Fruit fly (Drosophila melanogaster) whole organism, wandering third instar larva: ENCODE results near the gene CG42564.

Experiments used
- CG32264 ChIP-seq: fragments of 200-800 bp; sonication (Bioruptor generic); optimal IDR thresholded peaks from 2 replicates; lab custom pipeline; 2016; ENCODE audit warnings: missing biosample characterization, missing genetic modification characterization
- CG9705 ChIP-seq: fragments of 200-800 bp; sonication (Bioruptor generic); optimal IDR thresholded peaks from 2 replicates; lab custom pipeline; 2018; ENCODE audit warnings: missing biosample characterization, mild to moderate bottlenecking, missing genetic modification characterization
- CrebA ChIP-seq: fragments of 200-800 bp; sonication (Bioruptor generic); optimal IDR thresholded peaks from 2 replicates; lab custom pipeline; 2016; ENCODE audit warnings: missing biosample characterization, mild to moderate bottlenecking, missing genetic modification characterization, borderline replicate concordance
- Dfd ChIP-seq: fragments of >200 bp; optimal IDR thresholded peaks from 2 replicates; lab custom pipeline; 2017; ENCODE audit warnings: missing biosample characterization, missing genetic modification characterization
- Dif ChIP-seq: fragments of 200-275, 200-300 bp; sonication (Bioruptor generic); optimal IDR thresholded peaks from 2 replicates; lab custom pipeline; 2018; ENCODE audit warnings: missing biosample characterization, missing genetic modification characterization; ENCODE audit not compliant: partially characterized antibody
- HLH106 ChIP-seq: fragments of 200-800 bp; optimal IDR thresholded peaks from 3 replicates; lab custom pipeline; 2019; ENCODE audit warnings: missing biosample characterization, mild to moderate bottlenecking, missing genetic modification characterization, moderate library complexity
- Hnf4 ChIP-seq: fragments of 200-800 bp; sonication (Bioruptor generic); optimal IDR thresholded peaks from 2 replicates; lab custom pipeline; 2016; ENCODE audit warnings: missing biosample characterization, mild to moderate bottlenecking, missing genetic modification characterization
- Hr83 ChIP-seq: fragments of 200-300 bp; sonication (Bioruptor generic); optimal IDR thresholded peaks from 2 replicates; lab custom pipeline; 2016; ENCODE audit warnings: missing biosample characterization, mild to moderate bottlenecking, missing genetic modification characterization, moderate library complexity; ENCODE audit not compliant: poor library complexity, severe bottlenecking
- Jra ChIP-seq: sonication (Bioruptor generic); optimal IDR thresholded peaks from 2 replicates; lab custom pipeline; 2016; ENCODE audit warnings: missing biosample characterization, missing genetic modification characterization
- Mio ChIP-seq: sonication (Bioruptor generic); optimal IDR thresholded peaks from 2 replicates; lab custom pipeline; 2016; ENCODE audit warnings: missing biosample characterization, missing genetic modification characterization
- Myc ChIP-seq: fragments of >200 bp; optimal IDR thresholded peaks from 2 replicates; lab custom pipeline; 2017
- N ChIP-seq: fragments of >200 bp; optimal IDR thresholded peaks from 2 replicates; lab custom pipeline; 2018; ENCODE audit warnings: missing biosample characterization, missing external identifiers, missing genetic modification characterization
- OdsH ChIP-seq: fragments of 200-800 bp; sonication (Bioruptor generic); optimal IDR thresholded peaks from 2 replicates; lab custom pipeline; 2016; ENCODE audit warnings: missing biosample characterization, mild to moderate bottlenecking, missing genetic modification characterization
- Rel ChIP-seq, 2 experiments: fragments of 200-800 bp; sonication (Bioruptor generic) in 1 of 2; optimal IDR thresholded peaks; 2 replicates in 1 of 2; 3 replicates in 1 of 2; lab custom pipeline; 2016 to 2019; ENCODE audit warnings: mild to moderate bottlenecking in 2 of 2, missing biosample characterization in 2 of 2, missing genetic modification characterization in 2 of 2, moderate library complexity in 1 of 2
- Sp1 ChIP-seq: fragments of 200-800 bp; sonication (Bioruptor generic); optimal IDR thresholded peaks from 3 replicates; lab custom pipeline; 2019; ENCODE audit warnings: missing biosample characterization, mild to moderate bottlenecking, missing genetic modification characterization, moderate library complexity
- Vsx2 ChIP-seq: fragments of 200-300, 225-300 bp; sonication (Bioruptor generic); optimal IDR thresholded peaks from 2 replicates; lab custom pipeline; 2018; ENCODE audit warnings: missing biosample characterization, missing genetic modification characterization; ENCODE audit not compliant: partially characterized antibody
- br ChIP-seq: fragments of 200-800 bp; sonication (Bioruptor generic); optimal IDR thresholded peaks from 2 replicates; lab custom pipeline; 2016; ENCODE audit warnings: missing biosample characterization, missing genetic modification characterization
- brk ChIP-seq: fragments of 200-800 bp; sonication (Bioruptor generic); optimal IDR thresholded peaks from 2 replicates; lab custom pipeline; 2016; ENCODE audit warnings: missing biosample characterization, mild to moderate bottlenecking, missing genetic modification characterization
- dl ChIP-seq, 2 experiments: fragments of 175-275, 200-275 bp in 1 of 2; fragments of 200-275 bp in 1 of 2; sonication (Bioruptor generic); optimal IDR thresholded peaks; lab custom pipeline; 2018; ENCODE audit warnings: mild to moderate bottlenecking in 2 of 2, missing biosample characterization in 2 of 2, missing genetic modification characterization in 2 of 2, moderate library complexity in 2 of 2; ENCODE audit not compliant: partially characterized antibody in 2 of 2, insufficient read depth in 1 of 2
- dmrt93B ChIP-seq: fragments of 200-800 bp; sonication (Bioruptor generic); optimal IDR thresholded peaks from 2 replicates; lab custom pipeline; 2018; ENCODE audit warnings: missing biosample characterization, mild to moderate bottlenecking, missing genetic modification characterization
- dsf ChIP-seq: sonication (Bioruptor generic); optimal IDR thresholded peaks from 2 replicates; lab custom pipeline; 2016; ENCODE audit warnings: missing biosample characterization, missing genetic modification characterization, borderline replicate concordance
- ey ChIP-seq: fragments of 200-800 bp; sonication (Bioruptor generic); optimal IDR thresholded peaks from 2 replicates; lab custom pipeline; 2016; ENCODE audit warnings: missing biosample characterization, missing genetic modification characterization
- foxo ChIP-seq, 2 experiments: fragments of 200-800 bp; sonication (Bioruptor generic); optimal IDR thresholded peaks; 2 replicates in 1 of 2; 3 replicates in 1 of 2; lab custom pipeline; 2016 to 2017; ENCODE audit warnings: missing biosample characterization in 2 of 2, missing genetic modification characterization in 2 of 2
- fru ChIP-seq: fragments of 200-800 bp; sonication (Bioruptor generic); optimal IDR thresholded peaks from 3 replicates; lab custom pipeline; 2016; ENCODE audit warnings: missing biosample characterization, mild to moderate bottlenecking, missing genetic modification characterization
- h ChIP-seq: fragments of 200-800 bp; sonication (Bioruptor generic); optimal IDR thresholded peaks from 3 replicates; lab custom pipeline; 2016; ENCODE audit warnings: missing biosample characterization, mild to moderate bottlenecking, missing genetic modification characterization
- jim ChIP-seq: fragments of 175-275, 200-325 bp; sonication (Bioruptor generic); optimal IDR thresholded peaks from 2 replicates; lab custom pipeline; 2016; ENCODE audit warnings: missing biosample characterization, mild to moderate bottlenecking, missing genetic modification characterization
- psq ChIP-seq: fragments of 200-800 bp; sonication (Bioruptor generic); optimal IDR thresholded peaks from 3 replicates; lab custom pipeline; 2017; ENCODE audit warnings: missing biosample characterization, mild to moderate bottlenecking, missing genetic modification characterization, moderate library complexity
- rgr ChIP-seq: fragments of 200-800 bp; sonication (Bioruptor generic); optimal IDR thresholded peaks from 3 replicates; lab custom pipeline; 2016; ENCODE audit warnings: missing biosample characterization, mild to moderate bottlenecking, missing genetic modification characterization
- sv ChIP-seq: fragments of 200-800 bp; sonication (Bioruptor generic); optimal IDR thresholded peaks from 3 replicates; lab custom pipeline; 2016; ENCODE audit warnings: missing biosample characterization, missing genetic modification characterization
- tai ChIP-seq: sonication (Bioruptor generic); optimal IDR thresholded peaks from 2 replicates; lab custom pipeline; 2016; ENCODE audit warnings: missing biosample characterization, missing genetic modification characterization
- usp ChIP-seq: fragments of >200 bp; optimal IDR thresholded peaks from 2 replicates; lab custom pipeline; 2017; ENCODE audit warnings: missing biosample characterization, missing genetic modification characterization
- woc ChIP-seq: sonication (Bioruptor generic); optimal IDR thresholded peaks from 2 replicates; lab custom pipeline; 2016; ENCODE audit warnings: missing biosample characterization, mild to moderate bottlenecking, missing genetic modification characterization

The CG42564 gene

dm6 chr3R:6403674-6404073 is 29.4 kb downstream of the CG42564 start:
- TF ChIP-seq Myc (lab: Kevin White, UChicago) (no peak), Rel (GFP tag; optimal IDR thresholded peaks at IDR 0.05; lab: Kevin White, UChicago) (no peak), Rel (tag; optimal IDR thresholded peaks at IDR 0.05; lab: Kevin White, UChicago) (peak; percentile 34)
- TF ChIP-seq, all 38 proteins: peak for 1

- TF ChIP-seq brk (GFP tag; lab: Kevin White, UChicago) (peak; percentile 60), psq (GFP tag; lab: Kevin White, UChicago) (peak; percentile 59), foxo (GFP tag; optimal IDR thresholded peaks at IDR 0.05; lab: Kevin White, UChicago) (peak in 1 of 2 experiments; percentile 77), ey (GFP tag; lab: Kevin White, UChicago) (peak; percentile 84), Mio (no peak), dmrt93B (GFP tag; lab: Kevin White, UChicago) (peak; percentile 60), sv (GFP tag; lab: Kevin White, UChicago) (peak; percentile 75), rgr (peak; percentile 83), jim (GFP tag; lab: Kevin White, UChicago) (no peak), Vsx2 (GFP tag; lab: Kevin White, UChicago) (no peak), fru (GFP tag; lab: Kevin White, UChicago) (peak; percentile 79), Hnf4 (GFP tag; lab: Kevin White, UChicago) (peak; percentile 76), CG32264 (GFP tag; lab: Kevin White, UChicago) (peak; percentile 34), dsf (peak; percentile 53), h (GFP tag; lab: Kevin White, UChicago) (peak; percentile 81), Jra (GFP tag; lab: Kevin White, UChicago) (peak; percentile 69), Sp1 (GFP tag; lab: Kevin White, UChicago) (peak; percentile 45), OdsH (GFP tag; lab: Kevin White, UChicago) (peak; percentile 80), woc (GFP tag; lab: Kevin White, UChicago) (peak; percentile 38), tai (peak; percentile 77), Myc (lab: Kevin White, UChicago) (no peak), Hr83 (GFP tag; lab: Kevin White, UChicago) (no peak), CrebA (GFP tag; lab: Kevin White, UChicago) (no peak), br (GFP tag; lab: Kevin White, UChicago) (peak; percentile 77), HLH106 (tag; lab: Kevin White, UChicago) (peak; percentile 66), Dfd (GFP tag; lab: Kevin White, UChicago) (no peak)
Observed at dm6 chr3R:6404174-6404573, 29.9 kb downstream of the CG42564 start.

DNA sequence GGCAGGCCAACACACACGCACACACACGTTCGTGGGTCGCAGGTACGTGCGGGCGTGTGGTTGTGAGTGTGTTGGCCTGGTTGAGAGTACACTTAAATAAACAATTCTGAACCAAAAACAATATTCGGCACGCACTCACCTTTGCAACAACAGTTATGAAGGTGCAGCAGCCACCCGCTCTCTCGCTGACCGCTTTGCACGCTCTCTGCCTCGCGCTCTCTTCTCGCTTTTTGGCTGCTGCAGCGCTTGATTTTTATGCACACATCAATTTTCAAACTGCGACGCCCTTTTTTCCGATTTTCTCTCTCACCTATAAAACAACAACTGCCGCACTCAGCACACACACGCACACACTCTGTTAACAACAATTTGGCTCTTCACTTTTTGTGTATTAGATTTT is 31.0 kb downstream of the CG42564 start:
- TF ChIP-seq foxo (GFP tag; optimal IDR thresholded peaks at IDR 0.05; lab: Kevin White, UChicago) (peak in 1 of 2 experiments; percentile 31), Dif (GFP tag; lab: Kevin White, UChicago) (peak; percentile 53), CG9705 (GFP tag; lab: Kevin White, UChicago) (peak; percentile 5), dl (GFP tag; optimal IDR thresholded peaks at IDR 0.05; lab: Kevin White, UChicago; ENCODE audit: insufficient read depth in 1 of 2, partially characterized antibody in 2 of 2) (peak in 1 of 2 experiments; percentile 63), woc (GFP tag; lab: Kevin White, UChicago) (peak; percentile 36), N (GFP tag; lab: Kevin White, UChicago) (no peak), usp (GFP tag; lab: Kevin White, UChicago) (no peak), Hr83 (GFP tag; lab: Kevin White, UChicago) (peak; percentile 47)
